Fruit fly (Drosophila melanogaster) whole organism, embryonic: ENCODE results near the gene CG42824.
A peak's percentile ranks its signal among the peaks of the same experiment; 100 is the strongest.

ENCODE experiments used
- Abd-B ChIP-seq: fragments of 200-800 bp; sonication (Bioruptor generic); optimal IDR thresholded peaks from 2 replicates; lab custom pipeline; 2018; ENCODE audit warnings: missing biosample characterization, mild to moderate bottlenecking, missing genetic modification characterization, moderate library complexity
- Ada2b ChIP-seq: fragments of 200-800 bp; sonication (Bioruptor generic); IDR thresholded peaks from 2 replicates; pipeline ENCODE4 v1.3.6; 2022; ENCODE audit warnings: missing biosample characterization, missing genetic modification characterization
- Adf1 ChIP-seq: fragments of 200-800 bp; sonication (Bioruptor generic); IDR thresholded peaks from 2 replicates; pipeline ENCODE4 v1.3.6; 2022; ENCODE audit warnings: missing biosample characterization, missing genetic modification characterization
- Atf3 ChIP-seq: fragments of 200-800 bp; sonication (Bioruptor generic); optimal IDR thresholded peaks from 3 replicates; lab custom pipeline; 2016; ENCODE audit warnings: missing biosample characterization, missing genetic modification characterization
- B-H2 ChIP-seq: fragments of 200-800 bp; sonication (Bioruptor generic); optimal IDR thresholded peaks from 2 replicates; lab custom pipeline; 2018; ENCODE audit warnings: missing biosample characterization, mild to moderate bottlenecking, missing genetic modification characterization
- BEAF-32 ChIP-seq: fragments of 200-800 bp; sonication (Bioruptor generic); optimal IDR thresholded peaks from 3 replicates; lab custom pipeline; 2017; ENCODE audit warnings: missing biosample characterization, missing genetic modification characterization, mild to moderate bottlenecking, moderate library complexity, missing genetic modification reagents
- Blimp-1 ChIP-seq: fragments of 200-800 bp; sonication (Bioruptor generic); optimal IDR thresholded peaks from 3 replicates; lab custom pipeline; 2018; ENCODE audit warnings: missing biosample characterization, missing genetic modification characterization, mild to moderate bottlenecking, moderate library complexity, missing genetic modification reagents
- CG12299 ChIP-seq: fragments of 200-800 bp; sonication (Bioruptor generic); optimal IDR thresholded peaks from 2 replicates; lab custom pipeline; 2018; ENCODE audit warnings: missing biosample characterization, mild to moderate bottlenecking, missing genetic modification characterization
- CG13287 ChIP-seq: fragments of 200-800 bp; sonication (Bioruptor generic); IDR thresholded peaks from 2 replicates; pipeline ENCODE4 v1.3.6; 2022; ENCODE audit warnings: missing biosample characterization, missing genetic modification characterization; ENCODE audit not compliant: partially characterized antibody
- CG15479 ChIP-seq: fragments of 200-800 bp; sonication (Bioruptor generic); optimal IDR thresholded peaks from 3 replicates; lab custom pipeline; 2019; ENCODE audit warnings: missing biosample characterization, mild to moderate bottlenecking, missing genetic modification characterization, moderate library complexity
- CG15514 ChIP-seq: fragments of 200-800 bp; sonication (Bioruptor generic); optimal IDR thresholded peaks from 3 replicates; lab custom pipeline; 2017; ENCODE audit warnings: missing biosample characterization, missing genetic modification characterization, mild to moderate bottlenecking, moderate library complexity, missing genetic modification reagents
- CG32532 ChIP-seq: fragments of 200-800 bp; sonication (Bioruptor generic); IDR thresholded peaks from 2 replicates; pipeline ENCODE4 v1.3.6; 2022; ENCODE audit warnings: missing biosample characterization, missing genetic modification characterization
- CG32772 ChIP-seq: fragments of 200-800 bp; sonication (Bioruptor generic); IDR thresholded peaks from 2 replicates; pipeline ENCODE4 v1.3.6; 2022; ENCODE audit warnings: missing biosample characterization, missing genetic modification characterization
- CG34224 ChIP-seq: fragments of 200-800 bp; sonication (Bioruptor generic); IDR thresholded peaks from 3 replicates; pipeline ENCODE4 v1.3.6; 2022; ENCODE audit warnings: missing biosample characterization, missing genetic modification characterization; ENCODE audit not compliant: partially characterized antibody
- CG3726 ChIP-seq: fragments of 200-800 bp; sonication (Bioruptor generic); IDR thresholded peaks from 3 replicates; pipeline ENCODE4, ENCODE4 v1.3.6; 2022; ENCODE audit warnings: missing biosample characterization, missing genetic modification characterization
- CG4328 ChIP-seq: fragments of 200-800 bp; sonication (Bioruptor generic); optimal IDR thresholded peaks from 3 replicates; lab custom pipeline; 2017; ENCODE audit warnings: missing biosample characterization, missing genetic modification reagents, missing genetic modification characterization
- CG43689 ChIP-seq: fragments of 200-800 bp; sonication (Bioruptor generic); IDR thresholded peaks from 2 replicates; pipeline ENCODE4 v1.3.6; 2022; ENCODE audit warnings: missing biosample characterization, missing genetic modification characterization
- CG7745 ChIP-seq: fragments of 200-800 bp; sonication (Bioruptor generic); optimal IDR thresholded peaks from 2 replicates; lab custom pipeline; 2018; ENCODE audit warnings: missing biosample characterization, mild to moderate bottlenecking, missing genetic modification characterization, moderate library complexity
- CG8388 ChIP-seq: fragments of 200-800 bp; sonication (Bioruptor generic); optimal IDR thresholded peaks from 2 replicates; lab custom pipeline; 2019; ENCODE audit warnings: missing biosample characterization, mild to moderate bottlenecking, missing genetic modification characterization, moderate library complexity
- Dbx ChIP-seq: fragments of 200-800 bp; sonication (Bioruptor generic); IDR thresholded peaks from 3 replicates; pipeline ENCODE4 v1.3.6; 2022; ENCODE audit warnings: missing biosample characterization, missing genetic modification characterization
- Deaf1 ChIP-seq: fragments of 200-800 bp; optimal IDR thresholded peaks from 3 replicates; lab custom pipeline; 2019; ENCODE audit warnings: missing biosample characterization, mild to moderate bottlenecking, missing genetic modification characterization, moderate library complexity
- Dll ChIP-seq: fragments of 200-800 bp; sonication (Bioruptor generic); IDR thresholded peaks from 4 replicates; pipeline ENCODE4 v1.3.6; 2022; ENCODE audit warnings: missing biosample characterization, missing genetic modification characterization; ENCODE audit not compliant: partially characterized antibody
- Doc2 ChIP-seq: fragments of 200-800 bp; sonication (Bioruptor generic); IDR thresholded peaks from 2 replicates; pipeline ENCODE4 v1.3.6; 2022; ENCODE audit warnings: missing biosample characterization, missing genetic modification characterization
- Fer1 ChIP-seq: fragments of 200-800 bp; sonication (Bioruptor generic); optimal IDR thresholded peaks from 2 replicates; lab custom pipeline; 2017; ENCODE audit warnings: missing biosample characterization, mild to moderate bottlenecking, missing genetic modification characterization
- HLHmδ ChIP-seq: fragments of 200-800 bp; sonication (Bioruptor generic); optimal IDR thresholded peaks from 2 replicates; lab custom pipeline; 2018; ENCODE audit warnings: missing biosample characterization, mild to moderate bottlenecking, missing genetic modification characterization, moderate library complexity
- Kr ChIP-seq: fragments of 200-800 bp; sonication (Bioruptor generic); optimal IDR thresholded peaks from 2 replicates; lab custom pipeline; 2017; ENCODE audit warnings: missing biosample characterization, mild to moderate bottlenecking, missing genetic modification characterization
- Nf-YA ChIP-seq: fragments of 200-800 bp; sonication (Bioruptor generic); IDR thresholded peaks from 2 replicates; pipeline ENCODE4 v1.3.6; 2022; ENCODE audit warnings: missing biosample characterization, missing genetic modification characterization
- NfI ChIP-seq: fragments of 200-800 bp; sonication (Bioruptor generic); optimal IDR thresholded peaks from 3 replicates; lab custom pipeline; 2018; ENCODE audit warnings: missing biosample characterization, mild to moderate bottlenecking, missing genetic modification characterization, moderate library complexity
- Ptx1 ChIP-seq: fragments of 200-800 bp; sonication (Bioruptor generic); IDR thresholded peaks from 2 replicates; pipeline ENCODE4 v1.3.6; 2022; ENCODE audit warnings: missing biosample characterization, missing genetic modification characterization
- Six4 ChIP-seq: fragments of 200-800 bp; sonication (Bioruptor generic); optimal IDR thresholded peaks from 2 replicates; lab custom pipeline; 2016; ENCODE audit warnings: missing biosample characterization, missing genetic modification characterization
- Trl ChIP-seq, 3 experiments: fragments of >200 bp in 2 of 3; fragments of 200-800 bp in 1 of 3; sonication (Bioruptor generic) in 1 of 3; optimal IDR thresholded peaks; 2 replicates in 1 of 3; 3 replicates in 2 of 3; lab custom pipeline; 2016 to 2017; ENCODE audit warnings: missing biosample characterization in 1 of 3, missing genetic modification characterization in 1 of 3
- Xbp1 ChIP-seq: fragments of 200-800 bp; sonication (Bioruptor generic); optimal IDR thresholded peaks from 3 replicates; lab custom pipeline; 2016; ENCODE audit warnings: missing biosample characterization, mild to moderate bottlenecking, missing genetic modification characterization
- ci ChIP-seq: fragments of 200-800 bp; sonication (Bioruptor generic); IDR thresholded peaks from 3 replicates; pipeline ENCODE4 v1.3.6; 2022; ENCODE audit warnings: missing biosample characterization, missing genetic modification characterization
- emc ChIP-seq: fragments of 200-800 bp; sonication (Bioruptor generic); optimal IDR thresholded peaks from 2 replicates; lab custom pipeline; 2016; ENCODE audit warnings: missing biosample characterization, missing genetic modification characterization
- fd3F ChIP-seq: fragments of 200-800 bp; sonication (Bioruptor generic); optimal IDR thresholded peaks from 2 replicates; lab custom pipeline; 2018; ENCODE audit warnings: missing biosample characterization, mild to moderate bottlenecking, missing genetic modification characterization, moderate library complexity
- ham ChIP-seq: fragments of 200-800 bp; sonication (Bioruptor generic); IDR thresholded peaks from 2 replicates; pipeline ENCODE4 v1.3.6; 2022; ENCODE audit warnings: missing biosample characterization, missing genetic modification characterization
- hkb ChIP-seq, 2 experiments: fragments of 200-800 bp in 1 of 2; fragments of >200 bp in 1 of 2; sonication (Bioruptor generic) in 1 of 2; IDR thresholded peaks in 1 of 2; optimal IDR thresholded peaks in 1 of 2; 2 replicates each; pipeline versions ENCODE4 v1.3.6 to Lab custom; 2017 to 2022; ENCODE audit warnings: missing biosample characterization in 1 of 2, missing genetic modification characterization in 1 of 2
- ind ChIP-seq: fragments of 200-800 bp; sonication (Bioruptor generic); optimal IDR thresholded peaks from 3 replicates; lab custom pipeline; 2016; ENCODE audit warnings: missing biosample characterization, missing genetic modification characterization
- lov ChIP-seq, 2 experiments: fragments of 200-800 bp in 1 of 2; fragments of >200 bp in 1 of 2; sonication (Bioruptor generic) in 1 of 2; IDR thresholded peaks in 1 of 2; optimal IDR thresholded peaks in 1 of 2; 2 replicates in 1 of 2; 3 replicates in 1 of 2; pipeline versions ENCODE4 v1.3.6 to Lab custom; 2017 to 2022; ENCODE audit warnings: missing biosample characterization in 1 of 2, missing genetic modification characterization in 1 of 2
- mam ChIP-seq: fragments of 200-800 bp; sonication (Bioruptor generic); optimal IDR thresholded peaks from 3 replicates; lab custom pipeline; 2016; ENCODE audit warnings: missing biosample characterization, missing genetic modification characterization
- odd ChIP-seq: fragments of 200-800 bp; sonication (Bioruptor generic); optimal IDR thresholded peaks from 2 replicates; lab custom pipeline; 2017; ENCODE audit warnings: missing biosample characterization, mild to moderate bottlenecking, missing genetic modification characterization
- pros ChIP-seq: fragments of 200-800 bp; sonication (Bioruptor generic); optimal IDR thresholded peaks from 3 replicates; lab custom pipeline; 2019; ENCODE audit warnings: missing biosample characterization, mild to moderate bottlenecking, missing genetic modification characterization, moderate library complexity
- salm ChIP-seq: fragments of 200-800 bp; sonication (Bioruptor generic); optimal IDR thresholded peaks from 2 replicates; lab custom pipeline; 2018; ENCODE audit warnings: missing biosample characterization, mild to moderate bottlenecking, missing genetic modification characterization
- seq ChIP-seq: fragments of 200-800 bp; sonication (Bioruptor generic); IDR thresholded peaks from 2 replicates; pipeline ENCODE4 v1.3.6; 2022; ENCODE audit warnings: missing biosample characterization, missing genetic modification characterization
- sob ChIP-seq: fragments of 200-800 bp; sonication (Bioruptor generic); IDR thresholded peaks from 2 replicates; pipeline ENCODE4 v1.3.6; 2022; ENCODE audit warnings: missing biosample characterization, missing genetic modification characterization
- stwl ChIP-seq: fragments of 200-800 bp; sonication (Bioruptor generic); optimal IDR thresholded peaks from 3 replicates; lab custom pipeline; 2018; ENCODE audit warnings: missing biosample characterization, mild to moderate bottlenecking, missing genetic modification characterization, moderate library complexity
- tx ChIP-seq: fragments of 200-800 bp; sonication (Bioruptor generic); optimal IDR thresholded peaks from 2 replicates; lab custom pipeline; 2016; ENCODE audit warnings: missing biosample characterization, missing genetic modification characterization
- vvl ChIP-seq: fragments of 200-800 bp; sonication (Bioruptor generic); IDR thresholded peaks from 2 replicates; pipeline ENCODE4 v1.3.6; 2022; ENCODE audit warnings: missing biosample characterization, missing genetic modification characterization

The CG42824 gene

DNA sequence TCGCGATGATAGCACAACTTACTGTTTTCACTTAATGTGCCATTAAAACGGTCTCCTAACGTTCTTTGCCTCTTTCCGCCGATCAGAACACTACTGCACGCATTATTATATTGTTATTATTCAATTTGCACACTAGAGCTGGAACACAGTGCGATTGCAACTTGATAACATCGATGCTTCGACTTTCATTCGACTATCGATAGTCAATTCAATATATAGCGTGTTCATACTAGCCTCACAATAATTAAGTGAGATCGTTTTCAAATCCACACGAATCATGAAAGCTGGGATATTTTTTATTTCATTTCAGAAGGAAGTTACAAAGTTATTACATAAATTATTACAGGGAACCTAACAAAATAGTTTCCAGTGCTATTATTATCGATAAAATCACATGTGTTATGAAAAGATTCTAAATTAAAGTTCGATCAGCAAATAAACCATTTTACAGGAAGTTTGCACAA is 5.0 kb downstream of the CG42824 start (continued):
- TF ChIP-seq CG32532 (GFP tag; lab: Robert Waterston, UW), result peak; percentile 76
- peak; percentile 77; the same call in 1 of the 3 replicates for TF ChIP-seq CG34224 (GFP tag; lab: Robert Waterston, UW)
- TF ChIP-seq Adf1, result no peak
- TF ChIP-seq stwl, result peak; percentile 81
- peak; percentile 84 for TF ChIP-seq Dll
- no peak for TF ChIP-seq Kr (GFP tag; lab: Kevin White, UChicago)
- TF ChIP-seq emc, result no peak
- TF ChIP-seq hkb (optimal IDR thresholded peaks at IDR 0.05; lab: Kevin White, UChicago), result no peak
- 0 out of 2 replicates have a peak, but pooled peaks have one; percentile 36 for TF ChIP-seq hkb (GFP tag; IDR thresholded peaks at IDR 0.05; lab: Robert Waterston, UW)
- no peak for TF ChIP-seq CG43689
- no peak for TF ChIP-seq lov (optimal IDR thresholded peaks at IDR 0.05; lab: Kevin White, UChicago)
- TF ChIP-seq lov (GFP tag; IDR thresholded peaks at IDR 0.05; lab: Robert Waterston, UW), result no peak
- TF ChIP-seq CG7745 (tag; lab: Kevin White, UChicago), result no peak
- peak; percentile 68; the same call in 2 of the 3 replicates for TF ChIP-seq Dbx
- no peak for TF ChIP-seq CG12299 (tag; lab: Kevin White, UChicago)
- no peak for TF ChIP-seq Blimp-1 (GFP tag; lab: Kevin White, UChicago)
- TF ChIP-seq ci (GFP tag; lab: Robert Waterston, UW), result no peak
- TF ChIP-seq salm (tag; lab: Kevin White, UChicago), result no peak
- peak; percentile 33 for TF ChIP-seq ind
- TF ChIP-seq Xbp1 (GFP tag; lab: Kevin White, UChicago), result peak; percentile 72
- TF ChIP-seq fd3F, result peak; percentile 53
- TF ChIP-seq pros (GFP tag; lab: Kevin White, UChicago), result no peak
- TF ChIP-seq mam (GFP tag; lab: Kevin White, UChicago), result peak; percentile 78
- peak; percentile 33 for TF ChIP-seq odd (GFP tag; lab: Kevin White, UChicago)
- TF ChIP-seq seq (GFP tag; lab: Robert Waterston, UW), result no peak
- peak; percentile 90 for TF ChIP-seq BEAF-32
- TF ChIP-seq B-H2, result peak; percentile 40
- no peak for TF ChIP-seq HLHmδ (GFP tag; lab: Kevin White, UChicago)
- peak; percentile 47; the same call in 1 of the 2 replicates for TF ChIP-seq Ptx1 (GFP tag; lab: Robert Waterston, UW)
- TF ChIP-seq vvl (GFP tag; lab: Robert Waterston, UW), result peak; percentile 80
- peak; percentile 18 for TF ChIP-seq CG8388 (GFP tag; lab: Kevin White, UChicago)
- no peak for TF ChIP-seq CG3726 (GFP tag; lab: Robert Waterston, UW)
- TF ChIP-seq Six4 (GFP tag; lab: Kevin White, UChicago), result no peak
- peak; percentile 41 for TF ChIP-seq Fer1 (GFP tag; lab: Kevin White, UChicago)
- TF ChIP-seq Doc2 (GFP tag; lab: Robert Waterston, UW), result no peak
- no peak for TF ChIP-seq CG15479 (GFP tag; lab: Kevin White, UChicago)
- TF ChIP-seq Nf-YA (GFP tag; lab: Robert Waterston, UW), result 0 out of 2 replicates have a peak, but pooled peaks have one; percentile 28
- TF ChIP-seq Abd-B, result no peak
- TF ChIP-seq CG13287 (GFP tag; lab: Robert Waterston, UW), result peak; percentile 86
- no peak for TF ChIP-seq CG4328 (GFP tag; lab: Kevin White, UChicago)
- peak; percentile 51; the same call in 1 of the 2 replicates for TF ChIP-seq Ada2b (GFP tag; lab: Robert Waterston, UW)
- peak; percentile 37 for TF ChIP-seq CG15514 (GFP tag; lab: Kevin White, UChicago)
- TF ChIP-seq Atf3 (GFP tag; lab: Kevin White, UChicago), result no peak
- TF ChIP-seq tx (GFP tag; lab: Kevin White, UChicago), result peak; percentile 44
- TF ChIP-seq Deaf1 (tag; lab: Kevin White, UChicago), result peak; percentile 2
- TF ChIP-seq CG32772, result no peak
- peak; percentile 69 for TF ChIP-seq NfI
- TF ChIP-seq sob (GFP tag; lab: Robert Waterston, UW), result 0 out of 2 replicates have a peak, but pooled peaks have one; percentile 43
- no peak for TF ChIP-seq Trl (optimal IDR thresholded peaks at IDR 0.05; lab: Kevin White, UChicago)
- peak; percentile 53 for TF ChIP-seq Trl (GFP tag; optimal IDR thresholded peaks at IDR 0.05; lab: Kevin White, UChicago)
- TF ChIP-seq ham, result no peak
